Worm (Caenorhabditis elegans): Measurements from ENCODE around the gene F15H10.5.

ce11 chrV:10381726-10382125, 37.1 kb downstream of the F15H10.5 start, which contains the start of gene abu-1:
- TF ChIP-seq K11D2.4 (GFP tag; IDR thresholded peaks at IDR 0.05) = no peak
- TF ChIP-seq ets-4 (GFP tag; optimal IDR thresholded peaks at IDR 0.05) = no peak
- TF ChIP-seq ztf-3 (GFP tag; optimal IDR thresholded peaks at IDR 0.05) = no peak
- TF ChIP-seq lin-35 (GFP tag; optimal IDR thresholded peaks at IDR 0.05) = no peak
- TF ChIP-seq aptf-3 (GFP tag; IDR thresholded peaks at IDR 0.05) = no peak
- TF ChIP-seq F33H1.4 (GFP tag; IDR thresholded peaks at IDR 0.05) = no peak
- no peak for TF ChIP-seq unc-62 (GFP tag; optimal IDR thresholded peaks at IDR 0.05)
- no peak for TF ChIP-seq hmg-20 (GFP tag; IDR thresholded peaks at IDR 0.05)
